Worm (Caenorhabditis elegans) whole organism, young adult: ENCODE results near the gene B0554.2.

ENCODE experiments used
- B0261.1 ChIP-seq: sonication (generic microtip); optimal IDR thresholded peaks from 2 replicates; lab custom pipeline; 2016; ENCODE audit warnings: mild to moderate bottlenecking, missing genetic modification characterization, moderate library complexity, missing compliant biosample characterization
- B0336.3 ChIP-seq: fragments of 200-800 bp; sonication (Bioruptor generic); IDR thresholded peaks from 2 replicates; pipeline ENCODE4 v1.3.6; 2022; ENCODE audit warnings: missing genetic modification characterization, missing compliant biosample characterization
- C06A6.2 ChIP-seq: fragments of 200-800 bp; sonication (Bioruptor generic); conservative IDR thresholded peaks from 2 replicates; pipeline ENCODE4 v1.3.6; 2022; ENCODE audit warnings: missing genetic modification characterization, missing compliant biosample characterization
- F10E7.11 ChIP-seq: sonication (generic microtip); optimal IDR thresholded peaks from 2 replicates; lab custom pipeline; 2017; ENCODE audit warnings: mild to moderate bottlenecking, missing genetic modification characterization, moderate library complexity, missing compliant biosample characterization
- F23B12.7 ChIP-seq: sonication (generic microtip); optimal IDR thresholded peaks from 2 replicates; lab custom pipeline; 2017; ENCODE audit warnings: missing genetic modification characterization, mild to moderate bottlenecking, missing compliant biosample characterization, antibody characterized with exemption, moderate library complexity; ENCODE audit not compliant: insufficient read depth
- F52B5.7 ChIP-seq: sonication (generic microtip); optimal IDR thresholded peaks from 2 replicates; lab custom pipeline; 2016; ENCODE audit warnings: mild to moderate bottlenecking, missing genetic modification characterization, missing compliant biosample characterization
- Y53F4B.3 ChIP-seq: fragments of 200-800 bp; sonication (Bioruptor generic); IDR thresholded peaks from 2 replicates; pipeline ENCODE4 v1.3.6; 2022; ENCODE audit warnings: missing genetic modification reagents, missing genetic modification characterization, missing compliant biosample characterization
- Y95B8A.8 ChIP-seq: fragments of 200-800 bp; sonication (Bioruptor generic); IDR thresholded peaks from 2 replicates; pipeline ENCODE4 v1.3.6; 2022; ENCODE audit warnings: missing genetic modification reagents, missing genetic modification characterization, missing compliant biosample characterization
- aptf-2 ChIP-seq: fragments of 200-800 bp; sonication (Bioruptor generic); conservative IDR thresholded peaks from 2 replicates; pipeline ENCODE4 v1.3.6; 2022; ENCODE audit warnings: missing genetic modification reagents, missing genetic modification characterization, missing compliant biosample characterization
- atf-7 ChIP-seq: sonication (generic microtip); optimal IDR thresholded peaks from 2 replicates; lab custom pipeline; 2017; ENCODE audit warnings: mild to moderate bottlenecking, missing genetic modification characterization, missing compliant biosample characterization
- athp-1 ChIP-seq: sonication (generic microtip); optimal IDR thresholded peaks from 2 replicates; lab custom pipeline; 2017; ENCODE audit warnings: mild to moderate bottlenecking, missing genetic modification characterization, missing compliant biosample characterization
- attf-6 ChIP-seq: fragments of 200-800 bp; sonication (Bioruptor generic); IDR thresholded peaks from 2 replicates; pipeline ENCODE4 v1.3.6; 2022; ENCODE audit warnings: missing genetic modification reagents, missing genetic modification characterization, missing compliant biosample characterization
- bed-1 ChIP-seq: fragments of 200-800 bp; sonication (Bioruptor generic); IDR thresholded peaks from 2 replicates; pipeline ENCODE4 v1.3.6; 2022; ENCODE audit warnings: missing genetic modification reagents, missing genetic modification characterization, missing compliant biosample characterization
- cebp-1 ChIP-seq, 2 experiments: fragments of 200-800 bp in 1 of 2; sonication (Bioruptor generic) in 1 of 2; sonication (generic microtip) in 1 of 2; IDR thresholded peaks in 1 of 2; optimal IDR thresholded peaks in 1 of 2; 2 replicates each; pipeline versions ENCODE4 v1.3.6 to Lab custom; 2017 to 2022; ENCODE audit warnings: missing compliant biosample characterization in 2 of 2, missing genetic modification characterization in 2 of 2, mild to moderate bottlenecking in 1 of 2, missing genetic modification reagents in 1 of 2, moderate library complexity in 1 of 2
- ceh-100 ChIP-seq: fragments of 200-800 bp; sonication (Bioruptor generic); IDR thresholded peaks from 2 replicates; pipeline ENCODE4 v1.3.6; 2022; ENCODE audit warnings: missing genetic modification reagents, missing genetic modification characterization, missing compliant biosample characterization
- ceh-79 ChIP-seq: sonication (generic microtip); optimal IDR thresholded peaks from 2 replicates; lab custom pipeline; 2017; ENCODE audit warnings: mild to moderate bottlenecking, missing genetic modification characterization, missing compliant biosample characterization
- die-1 ChIP-seq: sonication (generic microtip); optimal IDR thresholded peaks from 2 replicates; lab custom pipeline; 2016; ENCODE audit warnings: missing genotype, mild to moderate bottlenecking, missing genetic modification characterization, missing compliant biosample characterization
- egl-18 ChIP-seq: fragments of 200-800 bp; sonication (Bioruptor generic); IDR thresholded peaks from 2 replicates; pipeline ENCODE4 v1.3.6; 2022; ENCODE audit warnings: missing genetic modification reagents, missing genetic modification characterization, missing compliant biosample characterization
- egrh-3 ChIP-seq: fragments of 200-800 bp; sonication (Bioruptor generic); IDR thresholded peaks from 2 replicates; pipeline ENCODE4 v1.3.6; 2022; ENCODE audit warnings: missing genetic modification reagents, missing genetic modification characterization, missing compliant biosample characterization
- ekl-4 ChIP-seq: fragments of 200-800 bp; sonication (Bioruptor generic); IDR thresholded peaks from 2 replicates; pipeline ENCODE4 v1.3.6; 2022; ENCODE audit warnings: missing genetic modification reagents, missing genetic modification characterization, missing compliant biosample characterization
- ets-4 ChIP-seq: fragments of 200-800 bp; sonication (Bioruptor generic); optimal IDR thresholded peaks from 2 replicates; lab custom pipeline; 2018; ENCODE audit warnings: mild to moderate bottlenecking, missing genetic modification characterization, missing compliant biosample characterization
- hlh-12 ChIP-seq: sonication (generic microtip); optimal IDR thresholded peaks from 2 replicates; lab custom pipeline; 2016; ENCODE audit warnings: missing genetic modification characterization, missing compliant biosample characterization
- hsf-1 ChIP-seq: fragments of 200-800 bp; sonication (Bioruptor generic); IDR thresholded peaks from 2 replicates; pipeline ENCODE4 v1.3.6; 2022; ENCODE audit warnings: missing genetic modification reagents, missing genetic modification characterization, missing compliant biosample characterization
- let-607 ChIP-seq, 2 experiments: fragments of 200-800 bp in 1 of 2; sonication (Bioruptor generic) in 1 of 2; sonication (generic microtip) in 1 of 2; optimal IDR thresholded peaks; 2 replicates each; lab custom pipeline; 2016 to 2018; ENCODE audit warnings: mild to moderate bottlenecking in 2 of 2, missing compliant biosample characterization in 2 of 2, missing genetic modification characterization in 2 of 2, moderate library complexity in 2 of 2, missing genotype in 1 of 2
- lin-40 ChIP-seq: sonication (generic microtip); optimal IDR thresholded peaks from 2 replicates; lab custom pipeline; 2016; ENCODE audit warnings: missing genetic modification characterization, mild to moderate bottlenecking, missing compliant biosample characterization, missing genotype, missing genetic modification reagents
- madf-6 ChIP-seq: fragments of 200-800 bp; sonication (Bioruptor generic); IDR thresholded peaks from 2 replicates; pipeline ENCODE4 v1.3.6; 2022; ENCODE audit warnings: missing genetic modification reagents, missing genetic modification characterization, missing compliant biosample characterization
- nfya-2 ChIP-seq: fragments of 200-800 bp; sonication (Bioruptor generic); IDR thresholded peaks from 2 replicates; pipeline ENCODE4 v1.3.6; 2022; ENCODE audit warnings: missing genetic modification reagents, missing genetic modification characterization, missing compliant biosample characterization
- nhr-80 ChIP-seq: sonication (generic microtip); optimal IDR thresholded peaks from 2 replicates; lab custom pipeline; 2016; ENCODE audit warnings: missing genetic modification characterization, missing compliant biosample characterization
- rcor-1 ChIP-seq: fragments of 200-800 bp; sonication (Bioruptor generic); IDR thresholded peaks from 2 replicates; pipeline ENCODE4 v1.3.6; 2022; ENCODE audit warnings: missing genetic modification reagents, missing genetic modification characterization, missing compliant biosample characterization
- snpc-4 ChIP-seq, 5 experiments: fragments of 150-350 bp in 1 of 5; sonication (generic microtip) in 4 of 5; optimal IDR thresholded peaks; 2 replicates each; lab custom pipeline; 2014 to 2018; ENCODE audit warnings: missing genetic modification characterization in 5 of 5, missing biosample characterization in 3 of 5, antibody characterized with exemption in 2 of 5, mild to moderate bottlenecking in 2 of 5, missing compliant biosample characterization in 2 of 5, missing genotype in 2 of 5, moderate library complexity in 2 of 5, missing genetic modification reagents in 1 of 5
- unc-62 ChIP-seq: fragments of 150-350 bp; optimal IDR thresholded peaks from 2 replicates; lab custom pipeline; 2014; ENCODE audit warnings: missing biosample characterization, missing genetic modification reagents, missing genetic modification characterization

B0554.2 gene

ce11 chrV:412820-413219 lies 21.2 kb upstream of the B0554.2 start:
- TF ChIP-seq C06A6.2 (no peak), bed-1 (GFP tag; lab: Robert Waterston, UW) (no peak), hsf-1 (GFP tag; lab: Robert Waterston, UW) (no peak), rcor-1 (GFP tag; lab: Robert Waterston, UW) (no peak), lin-40 (tag; lab: Kevin White, UChicago) (no peak), aptf-2 (GFP tag; lab: Robert Waterston, UW) (no peak), Y95B8A.8 (no peak), F52B5.7 (tag; lab: Kevin White, UChicago) (no peak), ceh-100 (GFP tag; lab: Robert Waterston, UW) (no peak)

- TF ChIP-seq nhr-80 (tag; lab: Kevin White, UChicago) (peak; percentile 17), nfya-2 (GFP tag; lab: Robert Waterston, UW) (no peak), madf-6 (GFP tag; lab: Robert Waterston, UW) (no peak)
- TF ChIP-seq, all 124 proteins: peak for 1
These were observed 19.4 kb upstream of the B0554.2 start, which contains the start of gene dod-19 for ce11 chrV:414630-415029. Gene dod-19 (minus strand): TSS chrV:414759.

DNA sequence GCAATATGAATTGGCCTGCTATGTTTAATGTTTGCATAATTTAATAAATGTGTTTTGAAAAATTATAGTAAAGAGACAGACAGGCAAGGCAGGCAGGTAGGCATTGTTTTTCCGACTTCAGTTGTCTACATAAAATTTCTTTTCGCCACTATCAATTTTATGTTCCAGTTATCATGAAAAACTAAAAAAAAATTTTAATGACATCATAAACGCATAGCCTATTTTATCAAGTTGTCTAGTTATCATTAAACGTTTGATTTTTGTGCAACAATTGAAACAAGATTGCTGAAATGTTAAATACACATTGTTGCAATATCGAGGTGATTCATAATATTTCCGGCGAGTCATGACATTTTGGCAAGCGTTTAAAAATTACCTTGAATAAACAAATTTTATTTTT lies 18.9 kb upstream of the B0554.2 start:
- TF ChIP-seq unc-62 (GFP tag; lab: Kevin White, UChicago) (peak; percentile 46), nhr-80 (tag; lab: Kevin White, UChicago) (peak; percentile 24), ekl-4 (no peak)

- TF ChIP-seq nhr-80 (tag; lab: Kevin White, UChicago), result peak; percentile 35
- no peak for TF ChIP-seq attf-6 (GFP tag; lab: Robert Waterston, UW)
- TF ChIP-seq cebp-1 (GFP tag; IDR thresholded peaks at IDR 0.05; lab: Robert Waterston, UW), result no peak
- no peak for TF ChIP-seq cebp-1 (tag; optimal IDR thresholded peaks at IDR 0.05; lab: Kevin White, UChicago)
- no peak for TF ChIP-seq ets-4
- TF ChIP-seq let-607 (tag; optimal IDR thresholded peaks at IDR 0.05; lab: Kevin White, UChicago), result peak in 1 of 2 experiments; percentile 45
- peak; percentile 70 for TF ChIP-seq unc-62 (GFP tag; lab: Kevin White, UChicago)
- peak; percentile 79 for TF ChIP-seq atf-7 (tag; lab: Kevin White, UChicago)
These were observed 16.2 kb upstream of the B0554.2 start, which contains the start of gene irg-8 for ce11 chrV:417656-418353. Gene irg-8 (minus strand): TSS chrV:417706.

ce11 chrV:418432-418831 lies 15.6 kb upstream of the B0554.2 start, which contains the start of gene Y39D8A.1:
Gene Y39D8A.1 (plus strand): TSS chrV:418732.
- TF ChIP-seq athp-1 (tag; lab: Kevin White, UChicago) (no peak), egrh-3 (GFP tag; lab: Robert Waterston, UW) (no peak)
- TF ChIP-seq, all 124 proteins: peak for 0

DNA sequence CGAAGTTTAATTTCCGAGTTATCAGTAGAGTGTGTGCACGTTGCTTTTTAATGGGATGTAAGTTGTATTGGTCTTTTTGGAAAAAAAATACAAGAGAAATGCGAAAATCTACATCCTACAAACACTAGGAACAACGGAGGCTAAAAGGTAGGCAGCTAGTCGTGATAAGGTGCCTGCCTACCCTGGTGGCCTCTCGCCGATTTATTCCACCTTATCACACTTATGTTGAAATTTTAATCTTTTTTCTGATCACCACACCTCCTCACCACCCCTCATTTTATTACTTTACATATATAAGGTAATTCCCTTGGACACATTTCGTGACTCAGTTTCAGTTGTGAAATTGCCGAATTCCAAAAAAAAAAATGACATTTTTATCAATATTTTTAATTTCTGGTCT lies 11.9 kb upstream of the B0554.2 start, which contains the start of gene dod-20:
Gene dod-20, plus strand, starts transcription at position 301 of the 400 bp plus-strand sequence.
- peak; percentile 34 for TF ChIP-seq nhr-80 (tag; lab: Kevin White, UChicago)
- TF ChIP-seq hlh-12 (tag; lab: Kevin White, UChicago), result no peak
- TF ChIP-seq cebp-1 (GFP tag; IDR thresholded peaks at IDR 0.05; lab: Robert Waterston, UW), result 0 out of 2 replicates have a peak, but pooled peaks have one; percentile 22
- TF ChIP-seq cebp-1 (tag; optimal IDR thresholded peaks at IDR 0.05; lab: Kevin White, UChicago), result no peak
- TF ChIP-seq die-1 (tag; lab: Kevin White, UChicago), result no peak
- no peak for TF ChIP-seq Y53F4B.3 (GFP tag; lab: Robert Waterston, UW)

ce11 chrV:424140-424539 lies 9.9 kb upstream of the B0554.2 start, which contains the start of gene B0554.5:
Gene B0554.5 (plus strand): TSS chrV:424440.
- TF ChIP-seq B0261.1 (tag; lab: Kevin White, UChicago) (no peak), B0336.3 (GFP tag; lab: Robert Waterston, UW) (no peak), snpc-4 (GFP tag; optimal IDR thresholded peaks at IDR 0.05; lab: Kevin White, UChicago) (no peak), snpc-4 (tag; optimal IDR thresholded peaks at IDR 0.05; lab: Kevin White, UChicago) (no peak), egl-18 (GFP tag; lab: Robert Waterston, UW) (no peak), F23B12.7 (no peak), F10E7.11 (tag; lab: Kevin White, UChicago) (no peak), C06A6.2 (no peak), ceh-79 (tag; lab: Kevin White, UChicago) (no peak)
